Fruit fly (Drosophila melanogaster) whole organism, embryonic: ENCODE measurements around the gene Neurl4.
A peak's percentile ranks its signal among the peaks of the same experiment; 100 is the strongest.

Experiments
- Asciz ChIP-seq: fragments of 200-800 bp; sonication (Bioruptor generic); optimal IDR thresholded peaks from 2 replicates; lab custom pipeline; 2017; ENCODE audit warnings: missing biosample characterization, mild to moderate bottlenecking, missing genetic modification characterization, missing genetic modification reagents
- BEAF-32 ChIP-seq: fragments of 200-800 bp; sonication (Bioruptor generic); optimal IDR thresholded peaks from 3 replicates; lab custom pipeline; 2017; ENCODE audit warnings: missing biosample characterization, missing genetic modification characterization, mild to moderate bottlenecking, moderate library complexity, missing genetic modification reagents
- CG10979 ChIP-seq: fragments of 200-800 bp; sonication (Bioruptor generic); optimal IDR thresholded peaks from 2 replicates; lab custom pipeline; 2018; ENCODE audit warnings: missing biosample characterization, mild to moderate bottlenecking, missing genetic modification characterization, moderate library complexity
- CG11696 ChIP-seq: fragments of 200-800 bp; sonication (Bioruptor generic); IDR thresholded peaks from 2 replicates; pipeline ENCODE4 v1.3.6; 2022; ENCODE audit warnings: missing biosample characterization, missing genetic modification characterization
- CG12659 ChIP-seq: fragments of 200-800 bp; sonication (Bioruptor generic); optimal IDR thresholded peaks from 3 replicates; lab custom pipeline; 2017; ENCODE audit warnings: mild to moderate bottlenecking, missing biosample characterization, missing genetic modification reagents, missing genetic modification characterization
- CG13424 ChIP-seq: fragments of 200-800 bp; sonication (Bioruptor generic); optimal IDR thresholded peaks from 2 replicates; lab custom pipeline; 2019; ENCODE audit warnings: missing biosample characterization, mild to moderate bottlenecking, missing genetic modification characterization, moderate library complexity
- CG14710 ChIP-seq: fragments of 200-800 bp; sonication (Bioruptor generic); optimal IDR thresholded peaks from 3 replicates; lab custom pipeline; 2019; ENCODE audit warnings: missing biosample characterization, mild to moderate bottlenecking, missing genetic modification characterization, moderate library complexity
- CG1529 ChIP-seq: fragments of 200-800 bp; sonication (Bioruptor generic); optimal IDR thresholded peaks from 3 replicates; lab custom pipeline; 2018; ENCODE audit warnings: missing biosample characterization, missing genetic modification characterization
- CG15514 ChIP-seq: fragments of 200-800 bp; sonication (Bioruptor generic); optimal IDR thresholded peaks from 3 replicates; lab custom pipeline; 2017; ENCODE audit warnings: missing biosample characterization, missing genetic modification characterization, mild to moderate bottlenecking, moderate library complexity, missing genetic modification reagents
- CG17186 ChIP-seq: fragments of 200-800 bp; sonication (Bioruptor generic); optimal IDR thresholded peaks from 3 replicates; lab custom pipeline; 2017; ENCODE audit warnings: missing biosample characterization, missing genetic modification reagents, missing genetic modification characterization
- CG18619 ChIP-seq: fragments of 200-800 bp; sonication (Bioruptor generic); optimal IDR thresholded peaks from 3 replicates; lab custom pipeline; 2017; ENCODE audit warnings: missing biosample characterization, mild to moderate bottlenecking, missing genetic modification characterization
- CG2875 ChIP-seq: fragments of 200-800 bp; sonication (Bioruptor generic); optimal IDR thresholded peaks from 2 replicates; lab custom pipeline; 2017; ENCODE audit warnings: missing biosample characterization, mild to moderate bottlenecking, missing genetic modification characterization, missing genetic modification reagents
- CG30403 ChIP-seq: fragments of 200-800 bp; sonication (Bioruptor generic); optimal IDR thresholded peaks from 3 replicates; lab custom pipeline; 2016; ENCODE audit warnings: missing biosample characterization, missing genetic modification characterization
- CG3065 ChIP-seq: fragments of 200-800 bp; sonication (Bioruptor generic); optimal IDR thresholded peaks from 2 replicates; lab custom pipeline; 2016; ENCODE audit warnings: missing biosample characterization, missing genetic modification characterization
- CG32772 ChIP-seq: fragments of 200-800 bp; sonication (Bioruptor generic); IDR thresholded peaks from 2 replicates; pipeline ENCODE4 v1.3.6; 2022; ENCODE audit warnings: missing biosample characterization, missing genetic modification characterization
- CG3847 ChIP-seq: fragments of 200-800 bp; sonication (Bioruptor generic); IDR thresholded peaks from 2 replicates; pipeline ENCODE4 v1.3.6; 2022; ENCODE audit warnings: missing biosample characterization, missing genetic modification characterization
- CG4282 ChIP-seq: fragments of 200-800 bp; sonication (Bioruptor generic); optimal IDR thresholded peaks from 2 replicates; lab custom pipeline; 2016; ENCODE audit warnings: missing biosample characterization, missing genetic modification characterization
- CG6683 ChIP-seq: fragments of 200-800 bp; sonication (Bioruptor generic); optimal IDR thresholded peaks from 2 replicates; lab custom pipeline; 2017; ENCODE audit warnings: missing biosample characterization, mild to moderate bottlenecking, missing genetic modification characterization, missing genetic modification reagents
- CG6765 ChIP-seq: fragments of 200-800 bp; sonication (Bioruptor generic); optimal IDR thresholded peaks from 3 replicates; lab custom pipeline; 2017; ENCODE audit warnings: missing biosample characterization, mild to moderate bottlenecking, missing genetic modification characterization
- CG7839 ChIP-seq: fragments of 200-800 bp; sonication (Bioruptor generic); optimal IDR thresholded peaks from 3 replicates; lab custom pipeline; 2018; ENCODE audit warnings: missing biosample characterization, mild to moderate bottlenecking, missing genetic modification characterization, moderate library complexity
- CG7963 ChIP-seq: fragments of 200-800 bp; sonication (Bioruptor generic); IDR thresholded peaks from 3 replicates; pipeline ENCODE4 v1.3.6; 2022; ENCODE audit warnings: missing biosample characterization, missing genetic modification characterization; ENCODE audit not compliant: partially characterized antibody
- CG9797 ChIP-seq: fragments of 200-800 bp; sonication (Bioruptor generic); optimal IDR thresholded peaks from 3 replicates; lab custom pipeline; 2018; ENCODE audit warnings: missing biosample characterization, mild to moderate bottlenecking, missing genetic modification characterization
- Camta ChIP-seq: fragments of 200-800 bp; sonication (Bioruptor generic); optimal IDR thresholded peaks from 2 replicates; lab custom pipeline; 2016; ENCODE audit warnings: missing biosample characterization, missing genetic modification characterization
- D19B ChIP-seq: fragments of 200-800 bp; sonication (Bioruptor generic); optimal IDR thresholded peaks from 2 replicates; lab custom pipeline; 2017; ENCODE audit warnings: missing biosample characterization, mild to moderate bottlenecking, missing genetic modification characterization
- HmgZ ChIP-seq: fragments of 200-800 bp; sonication (Bioruptor generic); optimal IDR thresholded peaks from 2 replicates; lab custom pipeline; 2018; ENCODE audit warnings: missing biosample characterization, mild to moderate bottlenecking, missing genetic modification characterization
- Hr39 ChIP-seq: fragments of >200 bp; optimal IDR thresholded peaks from 2 replicates; lab custom pipeline; 2017
- Kr ChIP-seq: fragments of 200-800 bp; sonication (Bioruptor generic); optimal IDR thresholded peaks from 2 replicates; lab custom pipeline; 2017; ENCODE audit warnings: missing biosample characterization, mild to moderate bottlenecking, missing genetic modification characterization
- Lhr ChIP-seq: fragments of 200-800 bp; sonication (Bioruptor generic); optimal IDR thresholded peaks from 3 replicates; lab custom pipeline; 2017; ENCODE audit warnings: mild to moderate bottlenecking, missing biosample characterization, missing genetic modification reagents, missing genetic modification characterization
- MESR4 ChIP-seq: fragments of 200-800 bp; sonication (Bioruptor generic); optimal IDR thresholded peaks from 2 replicates; lab custom pipeline; 2018; ENCODE audit warnings: missing biosample characterization, mild to moderate bottlenecking, missing genetic modification characterization, moderate library complexity
- MTF-1 ChIP-seq: fragments of 200-800 bp; sonication (Bioruptor generic); optimal IDR thresholded peaks from 2 replicates; lab custom pipeline; 2018; ENCODE audit warnings: missing biosample characterization, mild to moderate bottlenecking, missing genetic modification characterization, borderline replicate concordance
- Max ChIP-seq: fragments of 200-800 bp; sonication (Bioruptor generic); optimal IDR thresholded peaks from 2 replicates; lab custom pipeline; 2016; ENCODE audit warnings: missing biosample characterization, mild to moderate bottlenecking, missing genetic modification characterization
- Sin3A ChIP-seq: fragments of >200 bp; optimal IDR thresholded peaks from 2 replicates; lab custom pipeline; 2018
- Stat92E ChIP-seq, 3 experiments: fragments of >200 bp in 2 of 3; fragments of 200-800 bp in 1 of 3; sonication (Bioruptor generic) in 1 of 3; optimal IDR thresholded peaks; 2 replicates each; lab custom pipeline; 2017 to 2019; ENCODE audit warnings: missing biosample characterization in 3 of 3, missing genetic modification characterization in 3 of 3, mild to moderate bottlenecking in 1 of 3, moderate library complexity in 1 of 3
- Taf1 ChIP-seq: fragments of 200-800 bp; sonication (Bioruptor generic); IDR thresholded peaks from 2 replicates; pipeline ENCODE4 v1.3.6; 2022; ENCODE audit warnings: missing biosample characterization, missing genetic modification characterization
- ab ChIP-seq: fragments of 200-800 bp; sonication (Bioruptor generic); optimal IDR thresholded peaks from 2 replicates; lab custom pipeline; 2016; ENCODE audit warnings: missing biosample characterization, missing genetic modification characterization
- bigmax ChIP-seq: fragments of 200-800 bp; sonication (Bioruptor generic); optimal IDR thresholded peaks from 2 replicates; lab custom pipeline; 2018; ENCODE audit warnings: missing biosample characterization, mild to moderate bottlenecking, missing genetic modification characterization
- chm ChIP-seq: fragments of 200-800 bp; sonication (Bioruptor generic); IDR thresholded peaks from 2 replicates; pipeline ENCODE4 v1.3.6; 2022; ENCODE audit warnings: missing biosample characterization, missing genetic modification characterization
- dati ChIP-seq: fragments of 200-800 bp; sonication (Bioruptor generic); IDR thresholded peaks from 2 replicates; pipeline ENCODE4 v1.3.6; 2022; ENCODE audit warnings: missing biosample characterization, missing genetic modification characterization
- dmrt11E ChIP-seq: fragments of 200-800 bp; sonication (Bioruptor generic); optimal IDR thresholded peaks from 3 replicates; lab custom pipeline; 2018; ENCODE audit warnings: missing biosample characterization, mild to moderate bottlenecking, missing genetic modification characterization, moderate library complexity
- lbe ChIP-seq: fragments of 200-800 bp; sonication (Bioruptor generic); optimal IDR thresholded peaks from 2 replicates; lab custom pipeline; 2016; ENCODE audit warnings: missing biosample characterization, mild to moderate bottlenecking, missing genetic modification characterization
- mld ChIP-seq: fragments of 200-800 bp; sonication (Bioruptor generic); IDR thresholded peaks from 3 replicates; pipeline ENCODE4 v1.3.6; 2022; ENCODE audit warnings: missing biosample characterization, missing genetic modification characterization; ENCODE audit not compliant: partially characterized antibody
- oc ChIP-seq: fragments of 200-800 bp; sonication (Bioruptor generic); optimal IDR thresholded peaks from 2 replicates; lab custom pipeline; 2018; ENCODE audit warnings: missing biosample characterization, mild to moderate bottlenecking, missing genetic modification characterization, moderate library complexity
- peb ChIP-seq: fragments of 200-800 bp; sonication (Bioruptor generic); IDR thresholded peaks from 2 replicates; pipeline ENCODE4 v1.3.6; 2022; ENCODE audit warnings: missing biosample characterization, missing genetic modification characterization
- pfk ChIP-seq: fragments of 200-800 bp; sonication (Bioruptor generic); optimal IDR thresholded peaks from 2 replicates; lab custom pipeline; 2018; ENCODE audit warnings: missing biosample characterization, mild to moderate bottlenecking, missing genetic modification characterization, moderate library complexity
- pum ChIP-seq: fragments of 200-800 bp; sonication (Bioruptor generic); optimal IDR thresholded peaks from 2 replicates; lab custom pipeline; 2016; ENCODE audit warnings: missing biosample characterization, missing genetic modification characterization
- repo ChIP-seq: fragments of 200-800 bp; sonication (Bioruptor generic); optimal IDR thresholded peaks from 2 replicates; lab custom pipeline; 2016; ENCODE audit warnings: missing biosample characterization, missing genetic modification characterization
- schlank ChIP-seq: fragments of 200-800 bp; sonication (Bioruptor generic); optimal IDR thresholded peaks from 2 replicates; lab custom pipeline; 2018; ENCODE audit warnings: missing biosample characterization, mild to moderate bottlenecking, missing genetic modification characterization
- trh ChIP-seq: fragments of 200-800 bp; sonication (Bioruptor generic); optimal IDR thresholded peaks from 2 replicates; lab custom pipeline; 2016; ENCODE audit warnings: missing biosample characterization, missing genetic modification characterization
- vnd ChIP-seq: fragments of 200-800 bp; sonication (Bioruptor generic); IDR thresholded peaks from 3 replicates; pipeline ENCODE4 v1.3.6; 2022; ENCODE audit warnings: missing biosample characterization, missing genetic modification characterization; ENCODE audit not compliant: partially characterized antibody

The Neurl4 gene

dm6 chr3L:14049620-14050253 is at the start of gene Neurl4 (continued):
- TF ChIP-seq pfk (GFP tag; lab: Kevin White, UChicago) (no peak), CG6765 (peak; percentile 67), dmrt11E (tag; lab: Kevin White, UChicago) (peak; percentile 82), schlank (tag; lab: Kevin White, UChicago) (no peak), D19B (GFP tag; lab: Kevin White, UChicago) (no peak), Max (no peak), repo (GFP tag; lab: Kevin White, UChicago) (no peak), CG3847 (GFP tag; lab: Robert Waterston, UW) (peak; percentile 71), CG7963 (GFP tag; lab: Robert Waterston, UW) (no peak), peb (GFP tag; lab: Robert Waterston, UW) (no peak; the same call in 1 of the 2 replicates), CG10979 (peak; percentile 81), CG1529 (no peak), CG7839 (tag; lab: Kevin White, UChicago) (peak; percentile 81), pum (GFP tag; lab: Kevin White, UChicago) (peak; percentile 62), CG15514 (GFP tag; lab: Kevin White, UChicago) (no peak), Asciz (GFP tag; lab: Kevin White, UChicago) (no peak), mld (GFP tag; lab: Robert Waterston, UW) (no peak), HmgZ (tag; lab: Kevin White, UChicago) (peak; percentile 84), bigmax (GFP tag; lab: Kevin White, UChicago) (no peak), Sin3A (lab: Kevin White, UChicago) (no peak), CG32772 (GFP tag; lab: Robert Waterston, UW) (no peak), Taf1 (GFP tag; lab: Robert Waterston, UW) (no peak), CG13424 (tag; lab: Kevin White, UChicago) (peak; percentile 80), ab (GFP tag; lab: Kevin White, UChicago) (no peak), Stat92E (GFP tag; optimal IDR thresholded peaks at IDR 0.05; lab: Kevin White, UChicago) (no peak), CG14710 (tag; lab: Kevin White, UChicago) (peak; percentile 65), Kr (GFP tag; lab: Kevin White, UChicago) (no peak), Hr39 (lab: Kevin White, UChicago) (no peak), CG9797 (GFP tag; lab: Kevin White, UChicago) (peak; percentile 19), dati (GFP tag; lab: Robert Waterston, UW) (no peak), CG18619 (GFP tag; lab: Kevin White, UChicago) (peak; percentile 66), MESR4 (GFP tag; lab: Kevin White, UChicago) (peak; percentile 57), chm (GFP tag; lab: Robert Waterston, UW) (peak; percentile 81), CG12659 (GFP tag; lab: Kevin White, UChicago) (peak; percentile 80), CG4282 (GFP tag; lab: Kevin White, UChicago) (no peak), CG17186 (no peak), lbe (GFP tag; lab: Kevin White, UChicago) (no peak), CG3065 (GFP tag; lab: Kevin White, UChicago) (peak; percentile 31), CG6683 (GFP tag; lab: Kevin White, UChicago) (no peak), CG30403 (GFP tag; lab: Kevin White, UChicago) (peak; percentile 61), CG2875 (GFP tag; lab: Kevin White, UChicago) (no peak), BEAF-32 (GFP tag; lab: Kevin White, UChicago) (peak; percentile 51), trh (GFP tag; lab: Kevin White, UChicago) (peak; percentile 45), oc (tag; lab: Kevin White, UChicago) (no peak), vnd (GFP tag; lab: Robert Waterston, UW) (no peak), Lhr (GFP tag; lab: Kevin White, UChicago) (peak; percentile 45), MTF-1 (GFP tag; lab: Kevin White, UChicago) (no peak), CG11696 (GFP tag; lab: Robert Waterston, UW) (peak; percentile 38; the same call in 1 of the 2 replicates), Camta (peak; percentile 74)
